Fruit fly (Drosophila melanogaster): Measurements from ENCODE around the gene CG12402.

DNA sequence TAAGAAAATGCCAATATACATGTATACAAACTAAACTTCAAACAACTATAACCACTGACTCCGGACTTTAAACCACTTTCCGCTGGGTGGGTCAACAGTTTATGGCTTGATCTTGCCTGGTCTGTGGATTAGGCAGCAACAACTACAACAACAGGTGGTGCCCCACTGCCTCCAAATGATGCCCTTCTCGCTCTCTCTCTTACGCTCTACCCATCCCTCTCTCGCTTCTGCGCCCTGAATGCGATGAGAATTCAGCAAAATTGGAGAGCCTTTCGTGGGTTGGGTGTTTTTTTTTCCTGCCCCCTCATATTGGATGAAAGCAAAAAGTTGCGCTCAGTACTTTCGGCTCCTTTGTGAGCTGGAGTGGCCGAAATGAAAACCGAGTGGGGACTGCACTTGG is 32.8 kb upstream of the CG12402 start:
- TF ChIP-seq CG34367 (tag; optimal IDR thresholded peaks at IDR 0.05) (no peak), CG8159 (tag; optimal IDR thresholded peaks at IDR 0.05) (no peak), CG12605 (GFP tag; IDR thresholded peaks at IDR 0.05) (peak; percentile 52; the same call in 1 of the 2 replicates), CG17806 (tag; optimal IDR thresholded peaks at IDR 0.05) (no peak), Pif1B (GFP tag; optimal IDR thresholded peaks at IDR 0.05) (no peak), gl (tag; optimal IDR thresholded peaks at IDR 0.05) (no peak), CG15710 (tag; optimal IDR thresholded peaks at IDR 0.05) (no peak), Ets98B (GFP tag; IDR thresholded peaks at IDR 0.05) (no peak), CG8301 (tag; optimal IDR thresholded peaks at IDR 0.05) (no peak), fd96Ca (GFP tag; IDR thresholded peaks at IDR 0.05) (no peak), CG9948 (tag; optimal IDR thresholded peaks at IDR 0.05) (no peak), Snoo (tag; optimal IDR thresholded peaks at IDR 0.05) (no peak), CG32121 (GFP tag; IDR thresholded peaks at IDR 0.05) (no peak), CG4496 (GFP tag; IDR thresholded peaks at IDR 0.05) (no peak)
